ENCODE assay signal across 2 worm cellular contexts in the genomic region with DNA sequence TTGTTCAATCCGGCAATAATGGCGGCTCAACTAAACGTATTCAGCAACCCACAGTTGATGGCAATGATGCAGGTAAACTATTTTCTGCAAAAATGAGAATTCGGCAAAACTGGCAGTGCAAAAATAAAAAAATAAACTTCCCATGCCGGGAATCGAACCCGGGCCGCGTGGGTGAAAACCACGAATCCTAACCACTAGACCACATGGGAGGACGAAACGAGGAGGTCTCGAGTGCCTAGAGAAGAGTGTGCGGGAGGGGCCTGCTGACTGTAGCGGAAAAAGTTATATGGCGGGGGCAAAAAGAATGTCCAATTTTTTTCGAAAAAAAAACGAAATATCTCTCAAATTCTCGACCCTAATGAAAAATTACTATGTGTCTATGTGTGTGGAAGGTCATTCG.
TF ChIP-seq lines count a peak whose summit lies in the region.

No protein-coding gene starts in this region.

TF ChIP-seq in whole organism, L1 larva, 84 proteins besides CTCF, POLR2A, EP300 and RAD21 (continued from another document):
- TF ChIP-seq mdl-1 (tag; optimal IDR thresholded peaks at IDR 0.05; lab: Kevin White, UChicago) (peak in 1 of 2 experiments; percentile 45), lin-39 (tag; optimal IDR thresholded peaks at IDR 0.05; lab: Kevin White, UChicago) (no peak), fkh-8 (tag; optimal IDR thresholded peaks at IDR 0.05; lab: Kevin White, UChicago) (no peak), nhr-47 (tag; optimal IDR thresholded peaks at IDR 0.05; lab: Kevin White, UChicago) (peak; percentile 62), rnt-1 (tag; optimal IDR thresholded peaks at IDR 0.05; lab: Kevin White, UChicago) (peak; percentile 69), hlh-17 (GFP tag; optimal IDR thresholded peaks at IDR 0.05; lab: Kevin White, UChicago; ENCODE audit: borderline replicate concordance) (no peak), C34B4.2 (tag; optimal IDR thresholded peaks at IDR 0.05; lab: Kevin White, UChicago) (no peak), elt-3 (tag; optimal IDR thresholded peaks at IDR 0.05; lab: Kevin White, UChicago) (peak in 1 of 6 experiments; percentile 17), pag-3 (tag; optimal IDR thresholded peaks at IDR 0.05; lab: Kevin White, UChicago; ENCODE audit: borderline replicate concordance, insufficient read depth) (peak; percentile 17), skn-1 (tag; optimal IDR thresholded peaks at IDR 0.05; lab: Kevin White, UChicago) (peak; percentile 24), irx-1 (tag; optimal IDR thresholded peaks at IDR 0.05; lab: Kevin White, UChicago) (peak; percentile 7), nhr-20 (tag; optimal IDR thresholded peaks at IDR 0.05; lab: Kevin White, UChicago) (peak; percentile 58), swsn-7 (tag; optimal IDR thresholded peaks at IDR 0.05; lab: Kevin White, UChicago) (peak; percentile 46), tbx-2 (tag; optimal IDR thresholded peaks at IDR 0.05; lab: Kevin White, UChicago) (peak; percentile 45), lin-35 (GFP tag; optimal IDR thresholded peaks at IDR 0.05; lab: Kevin White, UChicago) (peak; percentile 28 to 79), nhr-90 (tag; optimal IDR thresholded peaks at IDR 0.05; lab: Kevin White, UChicago; ENCODE audit: poor library complexity) (peak; percentile 77), lin-14 (GFP tag; optimal IDR thresholded peaks at IDR 0.05; lab: Kevin White, UChicago) (peak; percentile 43), tlp-1 (tag; optimal IDR thresholded peaks at IDR 0.05; lab: Kevin White, UChicago) (no peak), sptf-1 (tag; optimal IDR thresholded peaks at IDR 0.05; lab: Kevin White, UChicago) (no peak), snu-23 (GFP tag; optimal IDR thresholded peaks at IDR 0.05; lab: Kevin White, UChicago) (peak; percentile 79), grh-1 (GFP tag; IDR thresholded peaks at IDR 0.05; lab: Robert Waterston, UW) (peak; percentile 73), ztf-4 (tag; optimal IDR thresholded peaks at IDR 0.05; lab: Kevin White, UChicago) (no peak), xbp-1 (tag; optimal IDR thresholded peaks at IDR 0.05; lab: Kevin White, UChicago) (peak; percentile 17), sox-4 (tag; optimal IDR thresholded peaks at IDR 0.05; lab: Kevin White, UChicago) (no peak), nhr-71 (tag; optimal IDR thresholded peaks at IDR 0.05; lab: Kevin White, UChicago) (peak; percentile 70), mep-1 (tag; optimal IDR thresholded peaks at IDR 0.05; lab: Kevin White, UChicago) (peak; percentile 59), C04F5.9 (tag; optimal IDR thresholded peaks at IDR 0.05; lab: Kevin White, UChicago) (no peak), lsy-2 (tag; optimal IDR thresholded peaks at IDR 0.05; lab: Kevin White, UChicago) (peak; percentile 17 to 54)

TF ChIP-seq in whole organism, young adult, 124 proteins besides CTCF, POLR2A, EP300 and RAD21 (continued from another document):
- no peak for TF ChIP-seq nfya-1 (tag; optimal IDR thresholded peaks at IDR 0.05; lab: Kevin White, UChicago; ENCODE audit: borderline replicate concordance, insufficient read depth)
- 0 out of 2 replicates have a peak, but pooled peaks have one; percentile 32 for TF ChIP-seq C06A6.2 (GFP tag; conservative IDR thresholded peaks at IDR 0.05; lab: Robert Waterston, UW)
- no peak for TF ChIP-seq bed-1 (GFP tag; IDR thresholded peaks at IDR 0.05; lab: Robert Waterston, UW)
- TF ChIP-seq B0035.1 (tag; optimal IDR thresholded peaks at IDR 0.05; lab: Kevin White, UChicago), result no peak
- TF ChIP-seq F39B2.1 (GFP tag; IDR thresholded peaks at IDR 0.05; lab: Robert Waterston, UW), result peak; percentile 56; the same call in 1 of the 2 replicates
- peak; percentile 33; the same call in 1 of the 2 replicates for TF ChIP-seq madf-6 (GFP tag; IDR thresholded peaks at IDR 0.05; lab: Robert Waterston, UW)
- TF ChIP-seq snpc-3.4 (tag; optimal IDR thresholded peaks at IDR 0.05; lab: Kevin White, UChicago), result peak; percentile 19
- TF ChIP-seq lsy-27 (tag; optimal IDR thresholded peaks at IDR 0.05; lab: Kevin White, UChicago; ENCODE audit: borderline replicate concordance, insufficient read depth), result no peak
- no peak for TF ChIP-seq ccch-3 (GFP tag; optimal IDR thresholded peaks at IDR 0.05; lab: Kevin White, UChicago)
- peak; percentile 45 for TF ChIP-seq somi-1 (GFP tag; optimal IDR thresholded peaks at IDR 0.05; lab: Kevin White, UChicago)
- peak; percentile 62 for TF ChIP-seq mcd-1 (GFP tag; IDR thresholded peaks at IDR 0.05; lab: Robert Waterston, UW)
- TF ChIP-seq rpc-1 (optimal IDR thresholded peaks at IDR 0.05; lab: Kevin White, UChicago), result peak; percentile 59
- peak; percentile 75 for TF ChIP-seq rpc-1 (tag; optimal IDR thresholded peaks at IDR 0.05; lab: Kevin White, UChicago)
- TF ChIP-seq ceh-27 (GFP tag; optimal IDR thresholded peaks at IDR 0.05; lab: Kevin White, UChicago), result peak; percentile 46
- no peak for TF ChIP-seq ztf-3 (GFP tag; optimal IDR thresholded peaks at IDR 0.05; lab: Kevin White, UChicago)
- TF ChIP-seq madf-3 (GFP tag; IDR thresholded peaks at IDR 0.05; lab: Robert Waterston, UW), result 0 out of 2 replicates have a peak, but pooled peaks have one; percentile 47
- TF ChIP-seq let-526 (GFP tag; IDR thresholded peaks at IDR 0.05; lab: Robert Waterston, UW), result 0 out of 2 replicates have a peak, but pooled peaks have one; percentile 62
- no peak for TF ChIP-seq cebp-1 (GFP tag; IDR thresholded peaks at IDR 0.05; lab: Robert Waterston, UW)
- peak; percentile 56 for TF ChIP-seq cebp-1 (tag; optimal IDR thresholded peaks at IDR 0.05; lab: Kevin White, UChicago)
- no peak for TF ChIP-seq atf-7 (tag; optimal IDR thresholded peaks at IDR 0.05; lab: Kevin White, UChicago)
- no peak for TF ChIP-seq Y53G8AR.9 (GFP tag; conservative IDR thresholded peaks at IDR 0.05; lab: Robert Waterston, UW)
- TF ChIP-seq lin-26 (GFP tag; IDR thresholded peaks at IDR 0.05; lab: Robert Waterston, UW), result peak; percentile 70
- peak; percentile 47 for TF ChIP-seq egrh-3 (GFP tag; IDR thresholded peaks at IDR 0.05; lab: Robert Waterston, UW)
- TF ChIP-seq ama-1 (optimal IDR thresholded peaks at IDR 0.05; lab: Kevin White, UChicago), result no peak
- peak in 1 of 2 experiments; percentile 47 for TF ChIP-seq ama-1 (GFP tag; optimal IDR thresholded peaks at IDR 0.05; lab: Kevin White, UChicago)
- no peak for TF ChIP-seq bed-2 (GFP tag; IDR thresholded peaks at IDR 0.05; lab: Robert Waterston, UW)
- TF ChIP-seq xnd-1 (tag; optimal IDR thresholded peaks at IDR 0.05; lab: Kevin White, UChicago), result no peak
- peak; percentile 21 for TF ChIP-seq him-1 (tag; optimal IDR thresholded peaks at IDR 0.05; lab: Kevin White, UChicago)
- peak; percentile 22 for TF ChIP-seq athp-1 (tag; optimal IDR thresholded peaks at IDR 0.05; lab: Kevin White, UChicago)
- peak; percentile 78; the same call in 1 of the 2 replicates for TF ChIP-seq nfyb-1 (GFP tag; IDR thresholded peaks at IDR 0.05; lab: Robert Waterston, UW)
- no peak for TF ChIP-seq Y67H2A.10 (GFP tag; conservative IDR thresholded peaks at IDR 0.05; lab: Robert Waterston, UW)
- no peak for TF ChIP-seq B0019.2 (GFP tag; conservative IDR thresholded peaks at IDR 0.05; lab: Robert Waterston, UW)
- peak; percentile 65 for TF ChIP-seq die-1 (tag; optimal IDR thresholded peaks at IDR 0.05; lab: Kevin White, UChicago)
- no peak for TF ChIP-seq F57A8.1 (GFP tag; optimal IDR thresholded peaks at IDR 0.05; lab: Kevin White, UChicago)
- peak in 1 of 3 experiments; percentile 46 for TF ChIP-seq lin-35 (GFP tag; optimal IDR thresholded peaks at IDR 0.05; lab: Kevin White, UChicago)
- peak; percentile 65 for TF ChIP-seq ZK185.1 (tag; optimal IDR thresholded peaks at IDR 0.05; lab: Kevin White, UChicago; ENCODE audit: poor library complexity, severe bottlenecking)
- TF ChIP-seq F23B12.7 (tag; optimal IDR thresholded peaks at IDR 0.05; lab: Kevin White, UChicago; ENCODE audit: insufficient read depth), result peak; percentile 26
- peak; percentile 30; the same call in 1 of the 2 replicates for TF ChIP-seq D2030.7 (GFP tag; IDR thresholded peaks at IDR 0.05; lab: Robert Waterston, UW)
- 0 out of 2 replicates have a peak, but pooled peaks have one; percentile 49 for TF ChIP-seq egl-44 (GFP tag; IDR thresholded peaks at IDR 0.05; lab: Robert Waterston, UW)
- TF ChIP-seq ztf-22 (GFP tag; optimal IDR thresholded peaks at IDR 0.05; lab: Kevin White, UChicago), result no peak
- peak; percentile 67 for TF ChIP-seq zim-3 (tag; optimal IDR thresholded peaks at IDR 0.05; lab: Kevin White, UChicago)
- TF ChIP-seq ztf-18 (tag; optimal IDR thresholded peaks at IDR 0.05; lab: Kevin White, UChicago), result peak; percentile 29
- peak; percentile 20 for TF ChIP-seq madf-10 (tag; optimal IDR thresholded peaks at IDR 0.05; lab: Kevin White, UChicago)
- TF ChIP-seq snpc-4 (GFP tag; optimal IDR thresholded peaks at IDR 0.05; lab: Kevin White, UChicago), result no peak
- TF ChIP-seq snpc-4 (tag; optimal IDR thresholded peaks at IDR 0.05; lab: Kevin White, UChicago), result peak in 2 of 4 experiments; percentile 29 to 46
- peak; percentile 96 for TF ChIP-seq tbp1 (GFP tag; optimal IDR thresholded peaks at IDR 0.05; lab: Kevin White, UChicago)
- no peak for TF ChIP-seq F33H1.4 (GFP tag; IDR thresholded peaks at IDR 0.05; lab: Robert Waterston, UW)
- TF ChIP-seq efl-1 (GFP tag; optimal IDR thresholded peaks at IDR 0.05; lab: Kevin White, UChicago), result no peak
- TF ChIP-seq ceh-40 (GFP tag; IDR thresholded peaks at IDR 0.05; lab: Robert Waterston, UW), result no peak
- TF ChIP-seq hsf-1 (GFP tag; IDR thresholded peaks at IDR 0.05; lab: Robert Waterston, UW), result 0 out of 2 replicates have a peak, but pooled peaks have one; percentile 14
- no peak for TF ChIP-seq F37B4.10 (GFP tag; IDR thresholded peaks at IDR 0.05; lab: Robert Waterston, UW)
- TF ChIP-seq K11D2.4 (GFP tag; IDR thresholded peaks at IDR 0.05; lab: Robert Waterston, UW), result peak; percentile 46; the same call in 1 of the 2 replicates
